Worm (Caenorhabditis elegans): ENCODE measurements around the gene fnta-1.

fnta-1 gene

DNA sequence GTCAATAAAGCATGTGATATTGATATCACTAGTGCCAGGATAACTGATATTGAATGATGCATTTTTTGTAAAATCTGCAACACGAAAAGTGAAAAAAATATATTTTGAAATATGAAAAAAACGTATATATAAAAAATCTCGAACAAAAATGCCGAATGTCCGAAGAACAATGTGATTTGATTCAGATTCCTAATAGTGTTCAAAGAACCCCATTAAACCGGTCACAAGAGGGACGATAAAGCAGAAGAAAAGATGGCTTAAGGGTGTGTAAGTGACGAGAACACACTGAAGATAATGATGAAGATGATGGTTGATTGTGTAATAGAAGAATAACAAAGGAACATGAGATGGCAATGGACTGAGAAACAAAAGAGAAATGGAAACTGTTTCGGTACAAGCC is 47.9 kb upstream of the fnta-1 start, which contains the start of gene T21D12.14:
Gene T21D12.14, minus strand, starts transcription at position 101 of the 400 bp plus-strand sequence.
- TF ChIP-seq alr-1 (tag; optimal IDR thresholded peaks at IDR 0.05) (no peak), nhr-21 (tag; optimal IDR thresholded peaks at IDR 0.05) (no peak)

DNA sequence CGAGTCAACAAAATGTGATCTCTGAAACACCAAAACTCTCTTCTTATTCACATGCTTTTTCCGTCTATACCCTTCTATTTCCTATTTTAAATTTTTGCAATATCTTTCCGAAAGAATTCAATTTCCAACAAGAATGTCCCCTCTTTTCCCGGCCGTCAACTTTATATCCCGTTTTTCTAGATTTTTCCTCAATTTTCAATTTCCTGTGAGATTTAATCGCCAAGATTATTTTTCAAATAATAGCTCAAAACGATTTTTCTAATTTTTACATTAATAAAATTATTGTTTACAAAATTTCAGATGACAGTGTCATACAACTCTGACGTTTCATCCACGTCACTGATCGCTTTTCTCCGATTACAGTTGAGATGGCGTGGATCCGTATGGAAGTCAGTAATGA is 43.2 kb upstream of the fnta-1 start, which contains the start of gene best-19:
Gene best-19, plus strand, starts transcription at position 301 of the 400 bp plus-strand sequence.
- TF ChIP-seq nhr-11 (tag; optimal IDR thresholded peaks at IDR 0.05) (no peak), ztf-4 (tag; optimal IDR thresholded peaks at IDR 0.05) (no peak), crh-2 (tag; optimal IDR thresholded peaks at IDR 0.05) (no peak), peb-1 (tag; optimal IDR thresholded peaks at IDR 0.05) (no peak), zag-1 (tag; optimal IDR thresholded peaks at IDR 0.05) (no peak), unc-62 (GFP tag; optimal IDR thresholded peaks at IDR 0.05) (no peak)

DNA sequence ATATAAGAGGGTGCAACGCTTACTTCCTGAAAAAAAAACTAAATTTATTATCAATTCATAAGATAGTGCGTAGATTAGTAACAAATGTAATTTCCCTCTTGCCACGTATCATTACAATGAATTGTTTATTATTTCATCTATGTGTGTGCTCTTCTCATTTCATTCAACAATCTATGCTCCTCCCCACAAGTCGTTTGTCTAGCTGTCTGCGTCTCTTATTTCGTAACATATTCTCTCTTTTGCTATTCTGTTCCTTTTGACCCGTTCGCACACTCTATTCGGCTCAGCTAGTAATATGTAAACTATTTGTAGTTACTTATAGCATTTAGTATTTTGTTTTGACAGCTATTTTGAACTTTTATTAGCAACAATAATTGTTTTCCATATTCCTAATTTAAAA is 41.9 kb upstream of the fnta-1 start:
- no peak for TF ChIP-seq R02D3.7 (tag; optimal IDR thresholded peaks at IDR 0.05)
- TF ChIP-seq crh-2 (tag; optimal IDR thresholded peaks at IDR 0.05) = peak; percentile 67
- TF ChIP-seq mdl-1 (tag; optimal IDR thresholded peaks at IDR 0.05) = no peak
- peak; percentile 15 for TF ChIP-seq sma-9 (GFP tag; optimal IDR thresholded peaks at IDR 0.05)
- TF ChIP-seq sma-9 (tag; optimal IDR thresholded peaks at IDR 0.05) = no peak
- no peak for TF ChIP-seq ceh-82 (tag; optimal IDR thresholded peaks at IDR 0.05)
- TF ChIP-seq nhr-10 (tag; optimal IDR thresholded peaks at IDR 0.05) = no peak
- no peak for TF ChIP-seq ztf-11 (tag; optimal IDR thresholded peaks at IDR 0.05)
- TF ChIP-seq C34F6.9 (tag; optimal IDR thresholded peaks at IDR 0.05) = peak; percentile 29

DNA sequence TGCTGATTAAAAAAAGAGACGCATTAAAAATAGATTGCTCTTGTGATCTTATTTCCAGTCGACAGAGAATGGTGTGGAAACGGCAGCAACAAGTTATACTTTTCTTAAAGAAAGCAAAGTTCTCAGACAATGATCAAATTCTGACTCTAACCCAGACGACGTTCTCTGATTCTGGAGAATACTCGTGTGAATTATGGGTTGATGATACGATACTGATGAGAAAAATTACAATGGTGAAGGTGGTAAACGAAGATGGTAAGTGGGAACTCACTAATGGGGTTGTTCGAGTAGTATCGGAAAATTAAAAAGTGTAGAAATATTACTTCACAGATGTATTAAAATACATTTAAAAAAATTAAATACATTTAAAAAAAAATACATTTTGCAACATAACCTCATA is 38.2 kb upstream of the fnta-1 start:
- TF ChIP-seq sem-4 (tag; optimal IDR thresholded peaks at IDR 0.05) = no peak
- TF ChIP-seq mdl-1 (tag; optimal IDR thresholded peaks at IDR 0.05) = no peak
- no peak for TF ChIP-seq lsy-2 (tag; optimal IDR thresholded peaks at IDR 0.05)
- no peak for TF ChIP-seq dmd-4 (tag; optimal IDR thresholded peaks at IDR 0.05)
- TF ChIP-seq lin-39 (tag; optimal IDR thresholded peaks at IDR 0.05) = no peak
- TF ChIP-seq mab-5 (tag; optimal IDR thresholded peaks at IDR 0.05) = no peak
- no peak for TF ChIP-seq snpc-4 (tag; optimal IDR thresholded peaks at IDR 0.05)
- no peak for TF ChIP-seq ama-1 (optimal IDR thresholded peaks at IDR 0.05)

DNA sequence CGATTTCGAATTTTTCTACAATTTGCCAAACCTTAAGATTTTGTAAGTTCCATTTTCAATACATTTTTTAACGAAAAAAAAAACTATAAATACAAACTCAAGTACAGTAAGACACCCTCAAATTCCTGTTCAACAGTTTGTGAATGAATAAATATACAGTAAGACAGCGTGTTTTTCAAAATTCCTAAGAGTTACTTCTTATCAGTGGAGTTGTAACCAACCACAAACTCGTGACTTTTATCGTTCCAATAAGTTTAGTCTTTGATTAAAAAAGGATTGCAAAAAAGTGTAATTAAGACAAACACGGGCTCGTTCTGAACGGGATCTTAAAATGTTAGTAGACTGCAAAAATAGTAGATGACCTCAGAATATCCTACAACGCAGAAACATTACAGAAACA is 35.0 kb upstream of the fnta-1 start:
- TF ChIP-seq sma-9 (GFP tag; optimal IDR thresholded peaks at IDR 0.05) (peak; percentile 17), sma-9 (tag; optimal IDR thresholded peaks at IDR 0.05) (no peak), gmeb-1 (tag; optimal IDR thresholded peaks at IDR 0.05) (peak; percentile 46), fos-1 (tag; optimal IDR thresholded peaks at IDR 0.05) (no peak), ZK546.5 (tag; optimal IDR thresholded peaks at IDR 0.05) (no peak), lsy-2 (tag; optimal IDR thresholded peaks at IDR 0.05) (peak in 1 of 2 experiments; percentile 11)

DNA sequence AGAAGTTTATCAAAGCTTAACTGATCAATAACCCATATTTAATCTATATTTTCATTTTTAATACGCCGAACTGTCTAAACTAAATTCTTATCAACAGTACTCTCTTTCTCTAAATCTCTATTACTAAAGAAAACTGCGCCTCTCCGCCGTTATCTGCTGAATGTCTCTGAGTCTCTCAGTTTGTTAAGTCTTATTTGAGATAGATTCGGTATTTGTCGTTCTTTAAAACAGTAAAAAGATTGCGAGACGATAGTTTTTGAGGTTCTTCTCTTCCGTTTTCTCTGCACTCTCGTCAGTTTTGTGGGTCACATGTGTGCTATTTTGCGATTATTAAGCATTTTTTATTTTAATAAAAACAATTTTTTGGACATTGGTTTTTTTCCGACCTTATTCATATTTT is 34.1 kb upstream of the fnta-1 start, which contains the start of gene sma-10:
Gene sma-10, plus strand, starts transcription at position 236 of the 400 bp plus-strand sequence.
- TF ChIP-seq nhr-25 (tag; optimal IDR thresholded peaks at IDR 0.05) (peak; percentile 39), fos-1 (tag; optimal IDR thresholded peaks at IDR 0.05) (peak; percentile 93), C34F6.9 (tag; optimal IDR thresholded peaks at IDR 0.05) (peak; percentile 3), nhr-11 (tag; optimal IDR thresholded peaks at IDR 0.05) (no peak), crh-2 (tag; optimal IDR thresholded peaks at IDR 0.05) (peak; percentile 82), nhr-6 (tag; optimal IDR thresholded peaks at IDR 0.05) (no peak), nhr-23 (tag; optimal IDR thresholded peaks at IDR 0.05) (no peak), sma-9 (GFP tag; optimal IDR thresholded peaks at IDR 0.05) (peak; percentile 91), sma-9 (tag; optimal IDR thresholded peaks at IDR 0.05) (no peak), ceh-16 (tag; optimal IDR thresholded peaks at IDR 0.05) (no peak), gmeb-1 (tag; optimal IDR thresholded peaks at IDR 0.05) (peak; percentile 71), sem-4 (tag; optimal IDR thresholded peaks at IDR 0.05) (no peak), unc-55 (GFP tag; optimal IDR thresholded peaks at IDR 0.05) (no peak), nhr-129 (tag; optimal IDR thresholded peaks at IDR 0.05) (peak; percentile 31), mab-5 (tag; optimal IDR thresholded peaks at IDR 0.05) (no peak), sma-3 (GFP tag; optimal IDR thresholded peaks at IDR 0.05) (peak; percentile 82), elt-1 (tag; optimal IDR thresholded peaks at IDR 0.05) (no peak), lin-13 (GFP tag; optimal IDR thresholded peaks at IDR 0.05) (no peak), nhr-10 (tag; optimal IDR thresholded peaks at IDR 0.05) (no peak), egl-27 (tag; optimal IDR thresholded peaks at IDR 0.05) (no peak), nhr-21 (tag; optimal IDR thresholded peaks at IDR 0.05) (peak; percentile 37), F13H6.1 (tag; optimal IDR thresholded peaks at IDR 0.05) (peak; percentile 51)
